Fruit fly (Drosophila melanogaster) whole organism, embryonic: ENCODE results near the gene Hr83.

Experiments used
- CG8290 ChIP-seq, 3 experiments: fragments of 200-800 bp; sonication (Bioruptor generic); optimal IDR thresholded peaks; 2 replicates each; lab custom pipeline; 2016 to 2019; ENCODE audit warnings: missing biosample characterization in 3 of 3, missing genetic modification characterization in 3 of 3, mild to moderate bottlenecking in 2 of 3, moderate library complexity in 1 of 3
- her ChIP-seq: fragments of 200-800 bp; sonication (Bioruptor generic); optimal IDR thresholded peaks from 2 replicates; lab custom pipeline; 2016; ENCODE audit warnings: missing biosample characterization, missing genetic modification characterization
- tap ChIP-seq: fragments of 200-800 bp; optimal IDR thresholded peaks from 3 replicates; lab custom pipeline; 2019; ENCODE audit warnings: missing biosample characterization, mild to moderate bottlenecking, missing genetic modification characterization, moderate library complexity

dm6 chr3R:6337397-6337796 lies 11.6 kb upstream of the Hr83 start:
- TF ChIP-seq tap (tag; lab: Kevin White, UChicago) (no peak), her (GFP tag; lab: Kevin White, UChicago) (no peak), CG8290 (GFP tag; optimal IDR thresholded peaks at IDR 0.05; lab: Kevin White, UChicago) (no peak), CG8290 (tag; optimal IDR thresholded peaks at IDR 0.05; lab: Kevin White, UChicago) (no peak)
